Fruit fly (Drosophila melanogaster): Measurements from ENCODE around the gene Mat89Ba.
A peak's percentile ranks its signal among the peaks of the same experiment; 100 is the strongest.

Mat89Ba gene

DNA sequence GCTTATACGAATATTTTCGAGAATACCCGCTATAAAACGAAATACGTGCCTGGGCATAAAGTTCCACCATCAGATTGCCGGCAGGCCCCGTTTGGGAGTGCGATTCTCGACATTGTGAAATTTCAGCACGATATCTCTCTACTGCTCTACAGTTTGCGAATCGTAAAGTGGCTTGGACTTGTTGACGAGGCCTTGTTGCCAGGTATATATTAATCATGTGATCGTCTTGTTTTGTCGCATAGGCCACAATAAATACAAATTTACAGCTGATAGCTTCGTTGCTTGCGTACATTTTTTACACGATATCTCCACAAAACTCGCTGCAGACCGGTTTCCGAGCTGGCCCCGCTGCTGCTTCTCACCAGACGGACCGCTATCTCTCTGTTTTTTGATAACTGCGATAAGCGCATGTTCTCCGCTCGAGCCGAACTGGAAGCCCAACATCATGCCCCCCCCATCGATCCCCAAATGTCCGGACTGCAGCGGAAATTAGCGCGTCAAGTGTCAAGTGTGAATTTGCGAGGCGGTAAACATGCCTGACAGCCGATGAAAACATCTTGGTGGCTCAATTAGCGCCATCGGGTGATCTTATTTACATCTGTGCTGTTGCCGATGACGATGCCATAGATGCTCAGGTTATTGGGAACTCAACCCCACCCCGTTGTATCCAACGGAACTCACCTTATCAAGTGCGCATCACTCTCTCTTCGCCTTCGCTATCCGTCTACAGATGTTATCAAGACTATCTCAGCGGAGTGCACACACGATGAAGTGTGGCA, 37.3 kb upstream of the Mat89Ba start (continued):
- TF ChIP-seq inv (GFP tag; IDR thresholded peaks at IDR 0.05; ENCODE audit: partially characterized antibody) (no peak), maf-S (GFP tag; optimal IDR thresholded peaks at IDR 0.05) (peak; percentile 37), nmo (GFP tag; optimal IDR thresholded peaks at IDR 0.05) (no peak), ato (GFP tag; IDR thresholded peaks at IDR 0.05; ENCODE audit: partially characterized antibody) (no peak), CG15514 (GFP tag; optimal IDR thresholded peaks at IDR 0.05) (peak; percentile 27), hkb (optimal IDR thresholded peaks at IDR 0.05) (no peak), hkb (GFP tag; IDR thresholded peaks at IDR 0.05) (no peak; the same call in 1 of the 2 replicates), ara (GFP tag; IDR thresholded peaks at IDR 0.05) (peak; percentile 37; the same call in 1 of the 2 replicates), CG2116 (GFP tag; optimal IDR thresholded peaks at IDR 0.05) (no peak), tio (GFP tag; optimal IDR thresholded peaks at IDR 0.05) (no peak), Asciz (GFP tag; optimal IDR thresholded peaks at IDR 0.05) (no peak), CG31441 (GFP tag; IDR thresholded peaks at IDR 0.05) (no peak), cato (GFP tag; optimal IDR thresholded peaks at IDR 0.05; ENCODE audit: borderline replicate concordance) (no peak), CG2120 (GFP tag; optimal IDR thresholded peaks at IDR 0.05) (peak; percentile 41), NC2β (GFP tag; optimal IDR thresholded peaks at IDR 0.05) (no peak), CG17385 (GFP tag; optimal IDR thresholded peaks at IDR 0.05) (peak; percentile 15), Atf6 (GFP tag; IDR thresholded peaks at IDR 0.05) (peak; percentile 60; the same call in 1 of the 2 replicates), CG13775 (GFP tag; optimal IDR thresholded peaks at IDR 0.05) (peak; percentile 2), Six4 (GFP tag; optimal IDR thresholded peaks at IDR 0.05) (no peak), Med (GFP tag) (peak; percentile 87), crol (GFP tag; IDR thresholded peaks at IDR 0.05) (no peak; the same call in 1 of the 2 replicates), pnt (GFP tag; optimal IDR thresholded peaks at IDR 0.05) (peak; percentile 18), Ssrp (tag; optimal IDR thresholded peaks at IDR 0.05) (peak; percentile 16), CG9727 (GFP tag; optimal IDR thresholded peaks at IDR 0.05) (peak; percentile 7), ind (GFP tag; optimal IDR thresholded peaks at IDR 0.05) (peak; percentile 26), wdn (GFP tag; IDR thresholded peaks at IDR 0.05) (0 out of 2 replicates have a peak, but pooled peaks have one; percentile 40), PHDP (tag; optimal IDR thresholded peaks at IDR 0.05) (peak; percentile 3), CG10543 (GFP tag; optimal IDR thresholded peaks at IDR 0.05) (peak; percentile 39), CG3065 (GFP tag; optimal IDR thresholded peaks at IDR 0.05) (no peak), unpg (GFP tag; optimal IDR thresholded peaks at IDR 0.05) (no peak), lab (GFP tag; optimal IDR thresholded peaks at IDR 0.05) (peak; percentile 53), CG11456 (GFP tag; IDR thresholded peaks at IDR 0.05) (no peak), Ada2b (GFP tag; IDR thresholded peaks at IDR 0.05) (peak; percentile 50), CG7963 (GFP tag; IDR thresholded peaks at IDR 0.05; ENCODE audit: partially characterized antibody) (0 out of 3 replicates have a peak, but pooled peaks have one; percentile 31), MESR4 (GFP tag; optimal IDR thresholded peaks at IDR 0.05) (no peak), CG8944 (GFP tag; optimal IDR thresholded peaks at IDR 0.05) (peak; percentile 28), jumu (GFP tag; optimal IDR thresholded peaks at IDR 0.05) (no peak), bsh (GFP tag; optimal IDR thresholded peaks at IDR 0.05) (peak in 1 of 2 experiments; percentile 30), Myb (GFP tag; optimal IDR thresholded peaks at IDR 0.05) (peak; percentile 2), CG30403 (GFP tag; optimal IDR thresholded peaks at IDR 0.05) (peak; percentile 6), dysf (GFP tag; IDR thresholded peaks at IDR 0.05) (peak; percentile 42; the same call in 1 of the 3 replicates), Ets97D (GFP tag; optimal IDR thresholded peaks at IDR 0.05) (no peak), unc-4 (GFP tag; IDR thresholded peaks at IDR 0.05; ENCODE audit: partially characterized antibody) (no peak), lilli (GFP tag; optimal IDR thresholded peaks at IDR 0.05) (peak; percentile 30), crp (GFP tag; optimal IDR thresholded peaks at IDR 0.05) (no peak), shn (GFP tag; optimal IDR thresholded peaks at IDR 0.05) (peak; percentile 38), CG17359 (tag; optimal IDR thresholded peaks at IDR 0.05) (peak; percentile 31), Ets65A (GFP tag) (peak; percentile 91)
